Fruit fly (Drosophila melanogaster) whole organism, embryonic: ENCODE measurements around the gene Ubc4.
A peak's percentile ranks its signal among the peaks of the same experiment; 100 is the strongest.

Experiments
- CG10543 ChIP-seq: fragments of 200-800 bp; sonication (Bioruptor generic); optimal IDR thresholded peaks from 3 replicates; lab custom pipeline; 2017; ENCODE audit warnings: missing biosample characterization, mild to moderate bottlenecking, missing genetic modification characterization, moderate library complexity
- CG10565 ChIP-seq: fragments of 200-800 bp; sonication (Bioruptor generic); optimal IDR thresholded peaks from 3 replicates; lab custom pipeline; 2016; ENCODE audit warnings: missing biosample characterization, mild to moderate bottlenecking, missing genetic modification characterization
- CG18262 ChIP-seq: fragments of 200-800 bp; optimal IDR thresholded peaks from 3 replicates; lab custom pipeline; 2019; ENCODE audit warnings: missing biosample characterization, mild to moderate bottlenecking, missing genetic modification characterization, moderate library complexity
- CG4404 ChIP-seq: fragments of 200-800 bp; sonication (Bioruptor generic); IDR thresholded peaks from 2 replicates; pipeline ENCODE4 v1.3.6; 2022; ENCODE audit warnings: missing biosample characterization, missing genetic modification characterization
- CG6175 ChIP-seq: fragments of 200-800 bp; sonication (Bioruptor generic); IDR thresholded peaks from 3 replicates; pipeline ENCODE4 v1.3.6; 2022; ENCODE audit warnings: missing biosample characterization, missing genetic modification characterization
- CG6272 ChIP-seq: fragments of 200-800 bp; sonication (Bioruptor generic); IDR thresholded peaks from 2 replicates; pipeline ENCODE4 v1.3.6; 2022; ENCODE audit warnings: missing biosample characterization, missing genetic modification characterization
- Dip3 ChIP-seq: fragments of 200-800 bp; sonication (Bioruptor generic); optimal IDR thresholded peaks from 3 replicates; lab custom pipeline; 2016; ENCODE audit warnings: missing biosample characterization, missing genetic modification characterization
- Ravus ChIP-seq: fragments of 200-800 bp; sonication (Bioruptor generic); IDR thresholded peaks from 2 replicates; pipeline ENCODE4 v1.3.6; 2022; ENCODE audit warnings: missing biosample characterization, missing genetic modification characterization
- ato ChIP-seq: fragments of 200-800 bp; sonication (Bioruptor generic); IDR thresholded peaks from 2 replicates; pipeline ENCODE4 v1.3.6; 2022; ENCODE audit warnings: missing biosample characterization, missing genetic modification characterization; ENCODE audit not compliant: partially characterized antibody
- chif ChIP-seq, 2 experiments: fragments of 200-800 bp; sonication (Bioruptor generic); optimal IDR thresholded peaks; 3 replicates each; lab custom pipeline; 2016; ENCODE audit warnings: missing biosample characterization in 2 of 2, missing genetic modification characterization in 2 of 2
- eve ChIP-seq, 2 experiments: fragments of >200 bp; optimal IDR thresholded peaks; 2 replicates each; lab custom pipeline; 2017; ENCODE audit warnings: missing biosample characterization in 2 of 2, missing genetic modification characterization in 2 of 2
- fd64A ChIP-seq: fragments of 200-800 bp; sonication (Bioruptor generic); optimal IDR thresholded peaks from 3 replicates; lab custom pipeline; 2018; ENCODE audit warnings: missing biosample characterization, mild to moderate bottlenecking, missing genetic modification characterization
- h ChIP-seq: fragments of >200 bp; optimal IDR thresholded peaks from 2 replicates; lab custom pipeline; 2017

DNA sequence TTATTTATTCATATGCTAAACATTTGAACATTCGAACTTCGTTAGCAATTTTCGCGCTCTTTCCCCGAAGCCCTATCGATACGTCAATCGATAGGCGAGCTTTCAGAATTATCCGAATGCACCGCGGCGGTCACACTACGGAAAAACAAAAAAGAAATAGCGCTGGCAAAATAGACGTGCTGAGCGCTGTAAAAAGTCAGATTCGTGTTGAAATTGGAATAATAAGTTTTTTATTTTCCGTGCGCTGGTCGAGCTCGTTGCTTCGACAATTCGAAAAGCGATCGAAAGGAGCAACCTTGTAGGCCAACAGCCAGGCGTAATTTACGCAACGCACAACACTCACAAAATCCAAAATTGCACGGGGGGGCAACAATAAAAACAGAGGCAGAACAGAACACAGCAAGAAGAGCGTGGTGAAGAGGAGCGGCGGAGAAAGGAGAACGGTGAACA, at the start of gene Ubc4:
- TF ChIP-seq CG10543 (no peak), Dip3 (GFP tag; lab: Kevin White, UChicago) (peak; percentile 4), ato (peak; percentile 77), chif (GFP tag; optimal IDR thresholded peaks at IDR 0.05; lab: Kevin White, UChicago) (no peak), CG6175 (GFP tag; lab: Robert Waterston, UW) (no peak), CG18262 (tag; lab: Kevin White, UChicago) (no peak), h (lab: Kevin White, UChicago) (no peak), Ravus (no peak), CG10565 (no peak), CG6272 (GFP tag; lab: Robert Waterston, UW) (no peak), eve (GFP tag; optimal IDR thresholded peaks at IDR 0.05; lab: Kevin White, UChicago) (no peak), CG4404 (GFP tag; lab: Robert Waterston, UW) (no peak), fd64A (GFP tag; lab: Kevin White, UChicago) (no peak)
